Fruit fly (Drosophila melanogaster) whole organism, wandering third instar larva: ENCODE data around the gene Gba1b.
A peak's percentile ranks its signal among the peaks of the same experiment; 100 is the strongest.

ENCODE experiments used
- CG32264 ChIP-seq: fragments of 200-800 bp; sonication (Bioruptor generic); optimal IDR thresholded peaks from 2 replicates; lab custom pipeline; 2016; ENCODE audit warnings: missing biosample characterization, missing genetic modification characterization
- CG9705 ChIP-seq: fragments of 200-800 bp; sonication (Bioruptor generic); optimal IDR thresholded peaks from 2 replicates; lab custom pipeline; 2018; ENCODE audit warnings: missing biosample characterization, mild to moderate bottlenecking, missing genetic modification characterization
- CrebA ChIP-seq: fragments of 200-800 bp; sonication (Bioruptor generic); optimal IDR thresholded peaks from 2 replicates; lab custom pipeline; 2016; ENCODE audit warnings: missing biosample characterization, mild to moderate bottlenecking, missing genetic modification characterization, borderline replicate concordance
- Dfd ChIP-seq: fragments of >200 bp; optimal IDR thresholded peaks from 2 replicates; lab custom pipeline; 2017; ENCODE audit warnings: missing biosample characterization, missing genetic modification characterization
- Dif ChIP-seq: fragments of 200-275, 200-300 bp; sonication (Bioruptor generic); optimal IDR thresholded peaks from 2 replicates; lab custom pipeline; 2018; ENCODE audit warnings: missing biosample characterization, missing genetic modification characterization; ENCODE audit not compliant: partially characterized antibody
- GATAd ChIP-seq: sonication (Bioruptor generic); optimal IDR thresholded peaks from 2 replicates; lab custom pipeline; 2016; ENCODE audit warnings: missing biosample characterization, missing genetic modification characterization
- HLH106 ChIP-seq: fragments of 200-800 bp; optimal IDR thresholded peaks from 3 replicates; lab custom pipeline; 2019; ENCODE audit warnings: missing biosample characterization, mild to moderate bottlenecking, missing genetic modification characterization, moderate library complexity
- Hnf4 ChIP-seq: fragments of 200-800 bp; sonication (Bioruptor generic); optimal IDR thresholded peaks from 2 replicates; lab custom pipeline; 2016; ENCODE audit warnings: missing biosample characterization, mild to moderate bottlenecking, missing genetic modification characterization
- Hr78 ChIP-seq: fragments of >200 bp; optimal IDR thresholded peaks from 2 replicates; lab custom pipeline; 2017; ENCODE audit warnings: missing biosample characterization, missing genetic modification characterization
- Hr83 ChIP-seq: fragments of 200-300 bp; sonication (Bioruptor generic); optimal IDR thresholded peaks from 2 replicates; lab custom pipeline; 2016; ENCODE audit warnings: missing biosample characterization, mild to moderate bottlenecking, missing genetic modification characterization, moderate library complexity; ENCODE audit not compliant: poor library complexity, severe bottlenecking
- Jra ChIP-seq: sonication (Bioruptor generic); optimal IDR thresholded peaks from 2 replicates; lab custom pipeline; 2016; ENCODE audit warnings: missing biosample characterization, missing genetic modification characterization
- Mio ChIP-seq: sonication (Bioruptor generic); optimal IDR thresholded peaks from 2 replicates; lab custom pipeline; 2016; ENCODE audit warnings: missing biosample characterization, missing genetic modification characterization
- Myc ChIP-seq: fragments of >200 bp; optimal IDR thresholded peaks from 2 replicates; lab custom pipeline; 2017
- OdsH ChIP-seq: fragments of 200-800 bp; sonication (Bioruptor generic); optimal IDR thresholded peaks from 2 replicates; lab custom pipeline; 2016; ENCODE audit warnings: missing biosample characterization, mild to moderate bottlenecking, missing genetic modification characterization
- Rel ChIP-seq, 2 experiments: fragments of 200-800 bp; sonication (Bioruptor generic) in 1 of 2; optimal IDR thresholded peaks; 2 replicates in 1 of 2; 3 replicates in 1 of 2; lab custom pipeline; 2016 to 2019; ENCODE audit warnings: mild to moderate bottlenecking in 2 of 2, missing biosample characterization in 2 of 2, missing genetic modification characterization in 2 of 2, moderate library complexity in 1 of 2
- Sp1 ChIP-seq: fragments of 200-800 bp; sonication (Bioruptor generic); optimal IDR thresholded peaks from 3 replicates; lab custom pipeline; 2019; ENCODE audit warnings: missing biosample characterization, mild to moderate bottlenecking, missing genetic modification characterization, moderate library complexity
- Vsx2 ChIP-seq: fragments of 200-300, 225-300 bp; sonication (Bioruptor generic); optimal IDR thresholded peaks from 2 replicates; lab custom pipeline; 2018; ENCODE audit warnings: missing biosample characterization, missing genetic modification characterization; ENCODE audit not compliant: partially characterized antibody
- br ChIP-seq: fragments of 200-800 bp; sonication (Bioruptor generic); optimal IDR thresholded peaks from 2 replicates; lab custom pipeline; 2016; ENCODE audit warnings: missing biosample characterization, missing genetic modification characterization
- brk ChIP-seq: fragments of 200-800 bp; sonication (Bioruptor generic); optimal IDR thresholded peaks from 2 replicates; lab custom pipeline; 2016; ENCODE audit warnings: missing biosample characterization, mild to moderate bottlenecking, missing genetic modification characterization
- dl ChIP-seq, 2 experiments: fragments of 175-275, 200-275 bp in 1 of 2; fragments of 200-275 bp in 1 of 2; sonication (Bioruptor generic); optimal IDR thresholded peaks; lab custom pipeline; 2018; ENCODE audit warnings: mild to moderate bottlenecking in 2 of 2, missing biosample characterization in 2 of 2, missing genetic modification characterization in 2 of 2, moderate library complexity in 2 of 2; ENCODE audit not compliant: partially characterized antibody in 2 of 2, insufficient read depth in 1 of 2
- dmrt93B ChIP-seq: fragments of 200-800 bp; sonication (Bioruptor generic); optimal IDR thresholded peaks from 2 replicates; lab custom pipeline; 2018; ENCODE audit warnings: missing biosample characterization, mild to moderate bottlenecking, missing genetic modification characterization
- dsf ChIP-seq: sonication (Bioruptor generic); optimal IDR thresholded peaks from 2 replicates; lab custom pipeline; 2016; ENCODE audit warnings: missing biosample characterization, missing genetic modification characterization, borderline replicate concordance
- ey ChIP-seq: fragments of 200-800 bp; sonication (Bioruptor generic); optimal IDR thresholded peaks from 2 replicates; lab custom pipeline; 2016; ENCODE audit warnings: missing biosample characterization, missing genetic modification characterization
- foxo ChIP-seq, 2 experiments: fragments of 200-800 bp; sonication (Bioruptor generic); optimal IDR thresholded peaks; 2 replicates in 1 of 2; 3 replicates in 1 of 2; lab custom pipeline; 2016 to 2017; ENCODE audit warnings: missing biosample characterization in 2 of 2, missing genetic modification characterization in 2 of 2
- fru ChIP-seq: fragments of 200-800 bp; sonication (Bioruptor generic); optimal IDR thresholded peaks from 3 replicates; lab custom pipeline; 2016; ENCODE audit warnings: missing biosample characterization, mild to moderate bottlenecking, missing genetic modification characterization
- h ChIP-seq: fragments of 200-800 bp; sonication (Bioruptor generic); optimal IDR thresholded peaks from 3 replicates; lab custom pipeline; 2016; ENCODE audit warnings: missing biosample characterization, mild to moderate bottlenecking, missing genetic modification characterization
- jim ChIP-seq: fragments of 175-275, 200-325 bp; sonication (Bioruptor generic); optimal IDR thresholded peaks from 2 replicates; lab custom pipeline; 2016; ENCODE audit warnings: missing biosample characterization, mild to moderate bottlenecking, missing genetic modification characterization
- lola ChIP-seq: fragments of >200 bp; optimal IDR thresholded peaks from 2 replicates; lab custom pipeline; 2017; ENCODE audit warnings: missing biosample characterization, missing genetic modification characterization
- pan ChIP-seq: fragments of >200 bp; optimal IDR thresholded peaks from 2 replicates; lab custom pipeline; 2017
- psq ChIP-seq: fragments of 200-800 bp; sonication (Bioruptor generic); optimal IDR thresholded peaks from 3 replicates; lab custom pipeline; 2017; ENCODE audit warnings: missing biosample characterization, mild to moderate bottlenecking, missing genetic modification characterization, moderate library complexity
- rgr ChIP-seq: fragments of 200-800 bp; sonication (Bioruptor generic); optimal IDR thresholded peaks from 3 replicates; lab custom pipeline; 2016; ENCODE audit warnings: missing biosample characterization, mild to moderate bottlenecking, missing genetic modification characterization
- sv ChIP-seq: fragments of 200-800 bp; sonication (Bioruptor generic); optimal IDR thresholded peaks from 3 replicates; lab custom pipeline; 2016; ENCODE audit warnings: missing biosample characterization, missing genetic modification characterization
- usp ChIP-seq: fragments of >200 bp; optimal IDR thresholded peaks from 2 replicates; lab custom pipeline; 2017; ENCODE audit warnings: missing biosample characterization, missing genetic modification characterization
- woc ChIP-seq: sonication (Bioruptor generic); optimal IDR thresholded peaks from 2 replicates; lab custom pipeline; 2016; ENCODE audit warnings: missing biosample characterization, mild to moderate bottlenecking, missing genetic modification characterization

Gene Gba1b

dm6 chr3R:23714852-23715251 is 10.2 kb downstream of the Gba1b start:
- TF ChIP-seq Hr83, result no peak
- TF ChIP-seq CrebA (GFP tag; lab: Kevin White, UChicago), result peak; percentile 84
- no peak for TF ChIP-seq Rel (GFP tag; optimal IDR thresholded peaks at IDR 0.05; lab: Kevin White, UChicago)
- no peak for TF ChIP-seq Rel (tag; optimal IDR thresholded peaks at IDR 0.05; lab: Kevin White, UChicago)
- no peak for TF ChIP-seq Myc
- TF ChIP-seq CG32264, result no peak
- no peak for TF ChIP-seq foxo (GFP tag; optimal IDR thresholded peaks at IDR 0.05; lab: Kevin White, UChicago)
- TF ChIP-seq, all 38 proteins: peak for 1

dm6 chr3R:23718297-23718941 is 13.8 kb downstream of the Gba1b start, which contains the start of gene nau:
Gene nau, minus strand, starts transcription at chr3R:23718357.
- TF ChIP-seq HLH106 (no peak), lola (no peak), dsf (no peak), Myc (no peak), Sp1 (GFP tag; lab: Kevin White, UChicago) (no peak)

dm6 chr3R:23721525-23721924 is 16.9 kb downstream of the Gba1b start, which contains the start of gene CG10232:
Gene CG10232, minus strand, starts transcription at chr3R:23721625.
- no peak for TF ChIP-seq dmrt93B (GFP tag; lab: Kevin White, UChicago)
- TF ChIP-seq Hr83, result no peak
- no peak for TF ChIP-seq woc (GFP tag; lab: Kevin White, UChicago)
- TF ChIP-seq jim (GFP tag; lab: Kevin White, UChicago), result no peak
- no peak for TF ChIP-seq ey
- TF ChIP-seq brk, result no peak
- TF ChIP-seq Dif (GFP tag; lab: Kevin White, UChicago), result no peak
- no peak for TF ChIP-seq GATAd
- TF ChIP-seq Hnf4 (GFP tag; lab: Kevin White, UChicago), result no peak
- TF ChIP-seq Sp1 (GFP tag; lab: Kevin White, UChicago), result no peak
- TF ChIP-seq dsf, result no peak
- no peak for TF ChIP-seq psq (GFP tag; lab: Kevin White, UChicago)
- TF ChIP-seq usp (GFP tag; lab: Kevin White, UChicago), result no peak
- TF ChIP-seq, all 38 proteins: peak for 0

- peak; percentile 39 for TF ChIP-seq HLH106
- no peak for TF ChIP-seq ey
- TF ChIP-seq Rel (GFP tag; optimal IDR thresholded peaks at IDR 0.05; lab: Kevin White, UChicago), result no peak
- TF ChIP-seq Rel (tag; optimal IDR thresholded peaks at IDR 0.05; lab: Kevin White, UChicago), result no peak
- peak; percentile 8 for TF ChIP-seq CG9705 (GFP tag; lab: Kevin White, UChicago)
- peak; percentile 1 for TF ChIP-seq Vsx2
- no peak for TF ChIP-seq pan (lab: Kevin White, UChicago)
- TF ChIP-seq h (GFP tag; lab: Kevin White, UChicago), result peak; percentile 41
- peak; percentile 25 for TF ChIP-seq dmrt93B (GFP tag; lab: Kevin White, UChicago)
- no peak for TF ChIP-seq Sp1 (GFP tag; lab: Kevin White, UChicago)
- TF ChIP-seq Mio (GFP tag; lab: Kevin White, UChicago), result no peak
- no peak for TF ChIP-seq dl (GFP tag; optimal IDR thresholded peaks at IDR 0.05; lab: Kevin White, UChicago; ENCODE audit: insufficient read depth in 1 of 2, partially characterized antibody in 2 of 2)
- TF ChIP-seq CrebA (GFP tag; lab: Kevin White, UChicago), result peak; percentile 6
- TF ChIP-seq foxo (GFP tag; optimal IDR thresholded peaks at IDR 0.05; lab: Kevin White, UChicago), result peak in 1 of 2 experiments; percentile 49
- TF ChIP-seq rgr (GFP tag; lab: Kevin White, UChicago), result peak; percentile 17
- TF ChIP-seq fru, result peak; percentile 30
- peak; percentile 23 for TF ChIP-seq Hnf4 (GFP tag; lab: Kevin White, UChicago)
- peak; percentile 44 for TF ChIP-seq brk
These were observed 17.3 kb downstream of the Gba1b start for dm6 chr3R:23721936-23722335.

- TF ChIP-seq OdsH (GFP tag; lab: Kevin White, UChicago) (peak; percentile 91), sv (GFP tag; lab: Kevin White, UChicago) (no peak), br (no peak), Hr83 (no peak), Myc (no peak), Vsx2 (peak; percentile 18), Dfd (no peak), fru (peak; percentile 81), brk (peak; percentile 69), dl (GFP tag; optimal IDR thresholded peaks at IDR 0.05; lab: Kevin White, UChicago; ENCODE audit: insufficient read depth in 1 of 2, partially characterized antibody in 2 of 2) (peak; percentile 50 to 80), woc (GFP tag; lab: Kevin White, UChicago) (peak; percentile 53), GATAd (no peak), CrebA (GFP tag; lab: Kevin White, UChicago) (no peak), Hnf4 (GFP tag; lab: Kevin White, UChicago) (peak; percentile 52), Sp1 (GFP tag; lab: Kevin White, UChicago) (peak; percentile 93), pan (lab: Kevin White, UChicago) (no peak), Jra (no peak), Dif (GFP tag; lab: Kevin White, UChicago) (peak; percentile 88), HLH106 (peak; percentile 76), jim (GFP tag; lab: Kevin White, UChicago) (no peak), lola (no peak), Rel (GFP tag; optimal IDR thresholded peaks at IDR 0.05; lab: Kevin White, UChicago) (no peak), Rel (tag; optimal IDR thresholded peaks at IDR 0.05; lab: Kevin White, UChicago) (peak; percentile 2), ey (peak; percentile 43), dsf (no peak), Hr78 (GFP tag; lab: Kevin White, UChicago) (no peak)
These were observed 18.2 kb downstream of the Gba1b start, which contains the start of gene CG10365 for dm6 chr3R:23722680-23723372. Gene CG10365, plus strand, starts transcription at chr3R:23723331.
